Worm (Caenorhabditis elegans): Measurements from ENCODE around the gene T08B6.4.

Gene T08B6.4

ce11 chrIV:4930754-4931322 lies 25.3 kb downstream of the T08B6.4 start (continued):
- TF ChIP-seq mcd-1 (GFP tag; IDR thresholded peaks at IDR 0.05) (no peak), lir-1 (GFP tag; conservative IDR thresholded peaks at IDR 0.05) (no peak), hlh-12 (tag; optimal IDR thresholded peaks at IDR 0.05) (peak; percentile 56), ztf-6 (GFP tag; IDR thresholded peaks at IDR 0.05) (no peak), pha-4 (tag; optimal IDR thresholded peaks at IDR 0.05) (no peak), sptf-2 (GFP tag; optimal IDR thresholded peaks at IDR 0.05) (no peak), lsl-1 (GFP tag; optimal IDR thresholded peaks at IDR 0.05) (peak; percentile 34), lin-26 (GFP tag; IDR thresholded peaks at IDR 0.05) (peak; percentile 91), nfyb-1 (GFP tag; IDR thresholded peaks at IDR 0.05) (no peak), nhr-120 (GFP tag; IDR thresholded peaks at IDR 0.05) (0 out of 2 replicates have a peak, but pooled peaks have one; percentile 49), egl-18 (GFP tag; IDR thresholded peaks at IDR 0.05) (no peak), ceh-40 (GFP tag; IDR thresholded peaks at IDR 0.05) (peak; percentile 65; the same call in 1 of the 2 replicates), somi-1 (GFP tag; optimal IDR thresholded peaks at IDR 0.05) (no peak), tlf-1 (GFP tag; optimal IDR thresholded peaks at IDR 0.05) (peak; percentile 11), bed-2 (GFP tag; IDR thresholded peaks at IDR 0.05) (no peak), bed-1 (GFP tag; IDR thresholded peaks at IDR 0.05) (no peak), hsf-1 (GFP tag; IDR thresholded peaks at IDR 0.05) (no peak; the same call in 1 of the 2 replicates), F10E7.11 (tag; optimal IDR thresholded peaks at IDR 0.05) (no peak), madf-8 (GFP tag; conservative IDR thresholded peaks at IDR 0.05) (no peak), ztf-26 (tag; optimal IDR thresholded peaks at IDR 0.05) (peak; percentile 22), hrde-1 (tag; optimal IDR thresholded peaks at IDR 0.05; ENCODE audit: borderline replicate concordance) (no peak), ets-4 (GFP tag; optimal IDR thresholded peaks at IDR 0.05) (no peak), sdz-38 (tag; optimal IDR thresholded peaks at IDR 0.05) (no peak), D2030.7 (GFP tag; IDR thresholded peaks at IDR 0.05) (no peak; the same call in 1 of the 2 replicates), K11D2.4 (GFP tag; IDR thresholded peaks at IDR 0.05) (no peak), efl-1 (GFP tag; optimal IDR thresholded peaks at IDR 0.05) (no peak), lin-35 (GFP tag; optimal IDR thresholded peaks at IDR 0.05) (no peak), egrh-3 (GFP tag; IDR thresholded peaks at IDR 0.05) (no peak), C17E4.6 (GFP tag; IDR thresholded peaks at IDR 0.05) (peak; percentile 48; the same call in 1 of the 2 replicates), lin-54 (GFP tag; optimal IDR thresholded peaks at IDR 0.05) (no peak), T07F8.4 (tag; optimal IDR thresholded peaks at IDR 0.05) (peak; percentile 45), F37B4.10 (GFP tag; IDR thresholded peaks at IDR 0.05) (no peak), rcor-1 (GFP tag; IDR thresholded peaks at IDR 0.05) (no peak; the same call in none of the 2 replicates), ztf-3 (GFP tag; optimal IDR thresholded peaks at IDR 0.05) (no peak), ama-1 (optimal IDR thresholded peaks at IDR 0.05) (no peak), ama-1 (GFP tag; optimal IDR thresholded peaks at IDR 0.05) (no peak), rpc-1 (optimal IDR thresholded peaks at IDR 0.05) (peak; percentile 85), rpc-1 (tag; optimal IDR thresholded peaks at IDR 0.05) (peak; percentile 84), F57A8.1 (GFP tag; optimal IDR thresholded peaks at IDR 0.05) (no peak), gei-17 (GFP tag; optimal IDR thresholded peaks at IDR 0.05) (no peak), madf-10 (tag; optimal IDR thresholded peaks at IDR 0.05) (peak; percentile 18), nhr-90 (tag; optimal IDR thresholded peaks at IDR 0.05) (peak; percentile 31), aptf-2 (GFP tag; conservative IDR thresholded peaks at IDR 0.05) (no peak), T26A5.8 (tag; optimal IDR thresholded peaks at IDR 0.05) (no peak), let-526 (GFP tag; IDR thresholded peaks at IDR 0.05) (no peak)
